Worm (Caenorhabditis elegans) whole organism, young adult: ENCODE results near the gene C34C12.8.

Source experiments
- nhr-120 ChIP-seq: fragments of 200-800 bp; sonication (Bioruptor generic); IDR thresholded peaks from 2 replicates; pipeline ENCODE4 v1.3.6; 2022; ENCODE audit warnings: missing genetic modification characterization, missing compliant biosample characterization
- pha-4 ChIP-seq: fragments of 150-350 bp; sonication (generic microtip); optimal IDR thresholded peaks from 2 replicates; lab custom pipeline; 2014; ENCODE audit warnings: missing biosample characterization, missing genetic modification reagents, missing genetic modification characterization
- snpc-1.3 ChIP-seq: sonication (generic microtip); optimal IDR thresholded peaks from 2 replicates; lab custom pipeline; 2017; ENCODE audit warnings: missing genetic modification characterization, mild to moderate bottlenecking, missing compliant biosample characterization, antibody characterized with exemption, moderate library complexity, missing genotype, missing genetic modification reagents; ENCODE audit not compliant: insufficient read depth
- sptf-2 ChIP-seq: fragments of 200-800 bp; sonication (Bioruptor generic); optimal IDR thresholded peaks from 2 replicates; lab custom pipeline; 2018; ENCODE audit warnings: mild to moderate bottlenecking, missing genetic modification characterization, missing compliant biosample characterization
- ztf-28 ChIP-seq: fragments of 200-800 bp; sonication (Bioruptor generic); IDR thresholded peaks from 2 replicates; pipeline ENCODE4 v1.3.6; 2022; ENCODE audit warnings: missing genetic modification reagents, missing genetic modification characterization, missing compliant biosample characterization

ce11 chrIII:3423924-3424323 is 36.3 kb upstream of the C34C12.8 start:
- no peak for TF ChIP-seq snpc-1.3 (tag; lab: Kevin White, UChicago)
- no peak for TF ChIP-seq nhr-120
- no peak for TF ChIP-seq ztf-28 (GFP tag; lab: Robert Waterston, UW)
- no peak for TF ChIP-seq sptf-2 (GFP tag; lab: Kevin White, UChicago)
- no peak for TF ChIP-seq pha-4
